Worm (Caenorhabditis elegans) whole organism, L4 larva: ENCODE measurements around the gene bnc-1.
A peak's percentile ranks its signal among the peaks of the same experiment; 100 is the strongest.

ENCODE experiments used
- F44E2.7 ChIP-seq: fragments of 200-800 bp; sonication (Bioruptor generic); IDR thresholded peaks from 2 replicates; pipeline ENCODE4 v2.1.2; 2022; ENCODE audit warnings: missing genetic modification characterization, missing compliant biosample characterization
- F49E8.2 ChIP-seq: sonication (generic microtip); optimal IDR thresholded peaks from 2 replicates; lab custom pipeline; 2016; ENCODE audit warnings: missing compliant biosample characterization, mild to moderate bottlenecking, missing genetic modification characterization, borderline replicate concordance
- T26A8.4 ChIP-seq: fragments of 200-800 bp; sonication (Bioruptor generic); IDR thresholded peaks from 2 replicates; pipeline ENCODE4 v1.3.6; 2022; ENCODE audit warnings: missing genetic modification characterization, missing compliant biosample characterization
- Y105C5A.15 ChIP-seq: fragments of 200-800 bp; sonication (Bioruptor generic); IDR thresholded peaks from 2 replicates; pipeline ENCODE4 v1.3.6; 2022; ENCODE audit warnings: missing genetic modification characterization, missing compliant biosample characterization
- Y48G9A.11 ChIP-seq: fragments of 200-800 bp; sonication (Bioruptor generic); IDR thresholded peaks from 2 replicates; pipeline ENCODE4 v1.3.6; 2022; ENCODE audit warnings: missing genetic modification reagents, missing genetic modification characterization, missing compliant biosample characterization
- Y5F2A.4 ChIP-seq: fragments of 200-800 bp; sonication (Bioruptor generic); optimal IDR thresholded peaks from 2 replicates; lab custom pipeline; 2018; ENCODE audit warnings: mild to moderate bottlenecking, missing genetic modification characterization, missing compliant biosample characterization
- ZK546.5 ChIP-seq, 2 experiments: sonication (generic microtip); optimal IDR thresholded peaks; 2 replicates each; lab custom pipeline; 2017; ENCODE audit warnings: missing biosample characterization in 2 of 2, missing genetic modification characterization in 2 of 2
- ama-1 ChIP-seq: fragments of 150-350 bp; optimal IDR thresholded peaks from 2 replicates; lab custom pipeline; 2014; ENCODE audit warnings: inconsistent platforms, mixed read lengths
- attf-4 ChIP-seq: sonication (generic microtip); optimal IDR thresholded peaks from 3 replicates; lab custom pipeline; 2017; ENCODE audit warnings: missing biosample characterization, missing genetic modification characterization
- ceh-20 ChIP-seq: fragments of 200-800 bp; sonication (Bioruptor generic); IDR thresholded peaks from 2 replicates; pipeline ENCODE4 v1.3.6; 2022; ENCODE audit warnings: missing genetic modification reagents, missing genetic modification characterization, missing compliant biosample characterization
- ceh-44 ChIP-seq: fragments of 200-800 bp; sonication (Bioruptor generic); IDR thresholded peaks from 2 replicates; pipeline ENCODE4 v1.3.6; 2022; ENCODE audit warnings: missing genetic modification reagents, missing genetic modification characterization, missing compliant biosample characterization
- ceh-62 ChIP-seq: sonication (generic microtip); optimal IDR thresholded peaks from 2 replicates; lab custom pipeline; 2017; ENCODE audit warnings: missing biosample characterization, missing genetic modification characterization
- ceh-82 ChIP-seq: sonication (generic microtip); optimal IDR thresholded peaks from 2 replicates; lab custom pipeline; 2017; ENCODE audit warnings: missing biosample characterization, missing genetic modification characterization
- ctbp-1 ChIP-seq: fragments of 200-800 bp; sonication (Bioruptor generic); IDR thresholded peaks from 2 replicates; pipeline ENCODE4 v1.3.6; 2022; ENCODE audit warnings: missing genetic modification reagents, missing genetic modification characterization, missing compliant biosample characterization
- daf-16 ChIP-seq, 3 experiments: sonication (generic microtip); optimal IDR thresholded peaks; 2 replicates each; lab custom pipeline; 2016 to 2017; ENCODE audit warnings: missing genetic modification characterization in 3 of 3, missing genetic modification reagents in 3 of 3, mild to moderate bottlenecking in 2 of 3, missing compliant biosample characterization in 2 of 3, missing biosample characterization in 1 of 3, moderate library complexity in 1 of 3
- dmd-6 ChIP-seq: fragments of 200-800 bp; sonication (Bioruptor generic); IDR thresholded peaks from 2 replicates; pipeline ENCODE4 v1.3.6; 2022; ENCODE audit warnings: missing genetic modification reagents, missing genetic modification characterization, missing compliant biosample characterization
- dmd-8 ChIP-seq: fragments of 200-800 bp; sonication (Bioruptor generic); IDR thresholded peaks from 2 replicates; pipeline ENCODE4 v1.3.6; 2022; ENCODE audit warnings: missing genetic modification characterization, missing compliant biosample characterization
- dmd-9 ChIP-seq: fragments of 200-800 bp; sonication (Bioruptor generic); IDR thresholded peaks from 2 replicates; pipeline ENCODE4 v1.3.6; 2022; ENCODE audit warnings: missing genetic modification reagents, missing genetic modification characterization, missing compliant biosample characterization
- dve-1 ChIP-seq: sonication (generic microtip); optimal IDR thresholded peaks from 2 replicates; lab custom pipeline; 2017; ENCODE audit warnings: antibody characterized with exemption, mild to moderate bottlenecking, missing genetic modification characterization, missing compliant biosample characterization; ENCODE audit not compliant: insufficient read depth
- fos-1 ChIP-seq: fragments of 150-350 bp; optimal IDR thresholded peaks from 2 replicates; lab custom pipeline; 2014; ENCODE audit warnings: missing biosample characterization, missing genetic modification characterization
- gei-8 ChIP-seq: fragments of 200-800 bp; sonication (Bioruptor generic); optimal IDR thresholded peaks from 2 replicates; lab custom pipeline; 2018; ENCODE audit warnings: mild to moderate bottlenecking, missing genetic modification characterization, missing compliant biosample characterization
- hlh-11 ChIP-seq: fragments of 200-800 bp; sonication (Bioruptor generic); optimal IDR thresholded peaks from 2 replicates; lab custom pipeline; 2018; ENCODE audit warnings: mild to moderate bottlenecking, missing genetic modification characterization, missing compliant biosample characterization
- hlh-30 ChIP-seq: sonication (generic microtip); optimal IDR thresholded peaks from 2 replicates; lab custom pipeline; 2017; ENCODE audit warnings: antibody characterized with exemption, mild to moderate bottlenecking, missing genetic modification characterization, missing compliant biosample characterization; ENCODE audit not compliant: insufficient read depth
- hmg-1.1 ChIP-seq: fragments of 200-800 bp; sonication (Bioruptor generic); IDR thresholded peaks from 2 replicates; pipeline ENCODE4 v1.3.6; 2022; ENCODE audit warnings: missing genetic modification reagents, missing genetic modification characterization, missing compliant biosample characterization
- jun-1 ChIP-seq: fragments of 150-350 bp; optimal IDR thresholded peaks from 2 replicates; lab custom pipeline; 2014; ENCODE audit warnings: missing biosample characterization, missing genetic modification reagents, missing genetic modification characterization
- lim-7 ChIP-seq: fragments of 200-800 bp; sonication (Bioruptor generic); IDR thresholded peaks from 2 replicates; pipeline ENCODE4 v1.3.6; 2022; ENCODE audit warnings: missing genetic modification characterization, missing compliant biosample characterization
- lin-13 ChIP-seq: fragments of 150-350 bp; optimal IDR thresholded peaks from 2 replicates; lab custom pipeline; 2014; ENCODE audit warnings: missing biosample characterization, missing genetic modification reagents, missing genetic modification characterization
- lir-3 ChIP-seq: sonication (generic microtip); optimal IDR thresholded peaks from 2 replicates; lab custom pipeline; 2016; ENCODE audit warnings: mild to moderate bottlenecking, missing genetic modification characterization, missing compliant biosample characterization
- madf-5 ChIP-seq, 2 experiments: fragments of 200-800 bp; sonication (Bioruptor generic); IDR thresholded peaks; 2 replicates each; pipeline ENCODE4 v1.3.6; 2022; ENCODE audit warnings: missing compliant biosample characterization in 2 of 2, missing genetic modification characterization in 2 of 2
- madf-9 ChIP-seq: fragments of 200-800 bp; sonication (Bioruptor generic); conservative IDR thresholded peaks from 2 replicates; pipeline ENCODE4 v1.3.6; 2022; ENCODE audit warnings: missing genetic modification reagents, missing genetic modification characterization, missing compliant biosample characterization
- mdl-1 ChIP-seq, 2 experiments: fragments of 150-350 bp in 1 of 2; sonication (generic microtip) in 1 of 2; optimal IDR thresholded peaks; 2 replicates each; lab custom pipeline; 2014 to 2017; ENCODE audit warnings: missing biosample characterization in 2 of 2, missing genetic modification characterization in 2 of 2
- mdt-29 ChIP-seq: fragments of 200-800 bp; sonication (Bioruptor generic); IDR thresholded peaks from 2 replicates; pipeline ENCODE4 v1.3.6; 2022; ENCODE audit warnings: missing genetic modification reagents, missing genetic modification characterization, missing compliant biosample characterization
- mep-1 ChIP-seq: fragments of 150-350 bp; sonication (generic microtip); optimal IDR thresholded peaks from 3 replicates; lab custom pipeline; 2014; ENCODE audit warnings: missing biosample characterization, missing genetic modification characterization
- mxl-2 ChIP-seq: fragments of 200-800 bp; sonication (Bioruptor generic); conservative IDR thresholded peaks from 2 replicates; pipeline ENCODE4 v1.3.6; 2022; ENCODE audit warnings: missing genetic modification reagents, missing genetic modification characterization, missing compliant biosample characterization
- mxl-3 ChIP-seq: fragments of 200-800 bp; sonication (Bioruptor generic); optimal IDR thresholded peaks from 2 replicates; lab custom pipeline; 2018; ENCODE audit warnings: mild to moderate bottlenecking, missing genetic modification characterization, missing compliant biosample characterization
- nhr-11 ChIP-seq: fragments of 150-350 bp; optimal IDR thresholded peaks from 2 replicates; lab custom pipeline; 2014; ENCODE audit warnings: missing biosample characterization, missing genetic modification characterization
- nhr-28 ChIP-seq: fragments of 150-350 bp; optimal IDR thresholded peaks from 2 replicates; lab custom pipeline; 2014; ENCODE audit warnings: missing biosample characterization, missing genetic modification characterization
- nhr-77 ChIP-seq: fragments of 150-350 bp; optimal IDR thresholded peaks from 2 replicates; lab custom pipeline; 2014; ENCODE audit warnings: missing biosample characterization, missing genetic modification characterization
- pqm-1 ChIP-seq: sonication (generic microtip); optimal IDR thresholded peaks from 2 replicates; lab custom pipeline; 2017; ENCODE audit warnings: missing biosample characterization, missing genetic modification characterization
- rbr-2 ChIP-seq: sonication (generic microtip); optimal IDR thresholded peaks from 2 replicates; lab custom pipeline; 2016; ENCODE audit warnings: missing genotype, missing genetic modification characterization, missing compliant biosample characterization
- set-16 ChIP-seq: fragments of 200-800 bp; sonication (Bioruptor generic); IDR thresholded peaks from 2 replicates; pipeline ENCODE4 v1.3.6; 2022; ENCODE audit warnings: missing genetic modification reagents, missing genetic modification characterization, missing compliant biosample characterization
- skn-1 ChIP-seq: fragments of 150-350 bp; optimal IDR thresholded peaks from 2 replicates; lab custom pipeline; 2014; ENCODE audit warnings: missing biosample characterization, missing genetic modification characterization
- spr-3 ChIP-seq: fragments of 200-800 bp; sonication (Bioruptor generic); optimal IDR thresholded peaks from 2 replicates; lab custom pipeline; 2018; ENCODE audit warnings: mild to moderate bottlenecking, missing genetic modification characterization, missing compliant biosample characterization
- unc-130 ChIP-seq: sonication (generic microtip); optimal IDR thresholded peaks from 2 replicates; lab custom pipeline; 2016; ENCODE audit warnings: missing genetic modification reagents, missing genetic modification characterization, missing compliant biosample characterization
- unc-62 ChIP-seq, 3 experiments: fragments of 150-350 bp in 1 of 3; sonication (generic microtip); optimal IDR thresholded peaks in 2 of 3; peaks in 1 of 3; 1 replicate in 1 of 3; 2 replicates in 2 of 3; lab custom pipeline; 2014 to 2017; ENCODE audit warnings: missing biosample characterization in 3 of 3, missing genetic modification characterization in 3 of 3, missing genetic modification reagents in 3 of 3, missing genotype in 1 of 3
- vab-7 ChIP-seq: fragments of 200-800 bp; sonication (Bioruptor generic); IDR thresholded peaks from 2 replicates; pipeline ENCODE4 v1.3.6; 2022; ENCODE audit warnings: missing genetic modification reagents, missing genetic modification characterization, missing compliant biosample characterization
- zfp-3 ChIP-seq: fragments of 200-800 bp; sonication (Bioruptor generic); conservative IDR thresholded peaks from 2 replicates; pipeline ENCODE4 v1.3.6; 2022; ENCODE audit warnings: missing genetic modification reagents, missing genetic modification characterization, missing compliant biosample characterization
- ztf-11 ChIP-seq: fragments of 150-350 bp; optimal IDR thresholded peaks from 2 replicates; lab custom pipeline; 2014; ENCODE audit warnings: missing biosample characterization, missing genetic modification characterization
- ztf-7 ChIP-seq: fragments of 150-350 bp; optimal IDR thresholded peaks from 2 replicates; lab custom pipeline; 2014; ENCODE audit warnings: missing biosample characterization, missing genetic modification characterization

Gene bnc-1

ce11 chrV:12296794-12297193 is 19.9 kb upstream of the bnc-1 start:
- TF ChIP-seq hlh-11 (peak; percentile 1), hlh-30 (tag; lab: Kevin White, UChicago) (peak; percentile 47), unc-62 (GFP tag; optimal IDR thresholded peaks at IDR 0.05 in 1 of 2; lab: Kevin White, UChicago) (no peak), unc-62 (tag; optimal IDR thresholded peaks at IDR 0.05; lab: Kevin White, UChicago) (no peak), mxl-3 (GFP tag; lab: Kevin White, UChicago) (peak; percentile 65), mdl-1 (tag; optimal IDR thresholded peaks at IDR 0.05; lab: Kevin White, UChicago) (peak in 1 of 2 experiments; percentile 29)
- TF ChIP-seq, all 104 proteins: peak for 4

ce11 chrV:12296122-12296521 is 19.3 kb upstream of the bnc-1 start:
- no peak for TF ChIP-seq lir-3
- TF ChIP-seq nhr-77 (tag; lab: Kevin White, UChicago): peak; percentile 18
- TF ChIP-seq daf-16 (GFP tag; optimal IDR thresholded peaks at IDR 0.05; lab: Kevin White, UChicago): no peak
- TF ChIP-seq daf-16 (tag; optimal IDR thresholded peaks at IDR 0.05; lab: Kevin White, UChicago): peak; percentile 43
- TF ChIP-seq dve-1 (tag; lab: Kevin White, UChicago): peak; percentile 22
- TF ChIP-seq mxl-2 (GFP tag; lab: Robert Waterston, UW): no peak
- no peak for TF ChIP-seq unc-130
- no peak for TF ChIP-seq hmg-1.1 (GFP tag; lab: Robert Waterston, UW)
- 0 out of 2 replicates have a peak, but pooled peaks have one; percentile 25 for TF ChIP-seq dmd-6 (GFP tag; lab: Robert Waterston, UW)
- TF ChIP-seq mxl-3 (GFP tag; lab: Kevin White, UChicago): no peak
- no peak for TF ChIP-seq fos-1
- no peak for TF ChIP-seq rbr-2 (tag; lab: Kevin White, UChicago)
- no peak for TF ChIP-seq lin-13
- TF ChIP-seq Y105C5A.15 (GFP tag; lab: Robert Waterston, UW): no peak
- no peak for TF ChIP-seq jun-1 (tag; lab: Kevin White, UChicago)
- TF ChIP-seq skn-1: no peak
- TF ChIP-seq vab-7 (GFP tag; lab: Robert Waterston, UW): no peak
- TF ChIP-seq ceh-20 (GFP tag; lab: Robert Waterston, UW): no peak
- TF ChIP-seq attf-4 (tag; lab: Kevin White, UChicago): no peak
- TF ChIP-seq ZK546.5 (tag; optimal IDR thresholded peaks at IDR 0.05; lab: Kevin White, UChicago): no peak
- TF ChIP-seq mep-1 (tag; lab: Kevin White, UChicago): no peak
- no peak for TF ChIP-seq unc-62 (GFP tag; optimal IDR thresholded peaks at IDR 0.05 in 1 of 2; lab: Kevin White, UChicago)
- no peak for TF ChIP-seq unc-62 (tag; optimal IDR thresholded peaks at IDR 0.05; lab: Kevin White, UChicago)
- TF ChIP-seq ceh-62: no peak
- no peak for TF ChIP-seq set-16 (GFP tag; lab: Robert Waterston, UW)
- no peak for TF ChIP-seq ztf-11 (tag; lab: Kevin White, UChicago)
- no peak for TF ChIP-seq ama-1 (lab: Kevin White, UChicago)
- no peak for TF ChIP-seq T26A8.4 (GFP tag; lab: Robert Waterston, UW)
- TF ChIP-seq Y5F2A.4 (GFP tag; lab: Kevin White, UChicago): no peak
- no peak for TF ChIP-seq madf-5 (GFP tag; IDR thresholded peaks at IDR 0.05; lab: Robert Waterston, UW)
- TF ChIP-seq F49E8.2 (tag; lab: Kevin White, UChicago): no peak
- TF ChIP-seq lim-7 (GFP tag; lab: Robert Waterston, UW): no peak
- no peak for TF ChIP-seq Y48G9A.11
- no peak for TF ChIP-seq nhr-11 (tag; lab: Kevin White, UChicago)
- no peak for TF ChIP-seq gei-8
- no peak for TF ChIP-seq ceh-44 (GFP tag; lab: Robert Waterston, UW)
- peak; percentile 51 for TF ChIP-seq pqm-1 (tag; lab: Kevin White, UChicago)
- TF ChIP-seq zfp-3 (GFP tag; lab: Robert Waterston, UW): no peak
- TF ChIP-seq mdt-29: no peak
- no peak for TF ChIP-seq dmd-8 (GFP tag; lab: Robert Waterston, UW)
- TF ChIP-seq dmd-9 (GFP tag; lab: Robert Waterston, UW): no peak
- peak; percentile 29 for TF ChIP-seq nhr-28
- TF ChIP-seq F44E2.7 (GFP tag; lab: Robert Waterston, UW): no peak
- no peak for TF ChIP-seq ztf-7 (tag; lab: Kevin White, UChicago)
- TF ChIP-seq ceh-82 (tag; lab: Kevin White, UChicago): no peak
- TF ChIP-seq madf-9 (GFP tag; lab: Robert Waterston, UW): no peak
- no peak for TF ChIP-seq spr-3
- TF ChIP-seq ctbp-1 (GFP tag; lab: Robert Waterston, UW): no peak
